Worm (Caenorhabditis elegans) whole organism, mixed stage, embryonic: Measurements from ENCODE around the gene W09D10.5.

Source experiments
- M03D4.4 ChIP-seq: sonication (generic microtip); optimal IDR thresholded peaks from 2 replicates; lab custom pipeline; 2017; ENCODE audit warnings: mild to moderate bottlenecking, missing genetic modification characterization, missing compliant biosample characterization
- bed-3 ChIP-seq: fragments of 200-800 bp; sonication (Bioruptor generic); optimal IDR thresholded peaks from 3 replicates; lab custom pipeline; 2018; ENCODE audit warnings: mild to moderate bottlenecking, missing genetic modification characterization, moderate library complexity, missing compliant biosample characterization
- blmp-1 ChIP-seq: fragments of 150-350 bp; optimal IDR thresholded peaks from 2 replicates; lab custom pipeline; 2014; ENCODE audit warnings: missing biosample characterization, missing genetic modification characterization
- ceh-39 ChIP-seq: fragments of 150-350 bp; optimal IDR thresholded peaks from 2 replicates; lab custom pipeline; 2014; ENCODE audit warnings: missing biosample characterization, missing genetic modification characterization
- ceh-43 ChIP-seq: fragments of 200-800 bp; sonication (Bioruptor generic); optimal IDR thresholded peaks from 2 replicates; lab custom pipeline; 2018; ENCODE audit warnings: mild to moderate bottlenecking, missing genetic modification characterization, moderate library complexity, missing compliant biosample characterization
- ces-1 ChIP-seq: fragments of 150-350 bp; optimal IDR thresholded peaks from 2 replicates; lab custom pipeline; 2014; ENCODE audit warnings: missing biosample characterization, missing genetic modification reagents, missing genetic modification characterization
- cnd-1 ChIP-seq: fragments of 200-800 bp; sonication (Bioruptor generic); optimal IDR thresholded peaks from 2 replicates; lab custom pipeline; 2018; ENCODE audit warnings: mild to moderate bottlenecking, missing genetic modification characterization, missing compliant biosample characterization
- drap-1 ChIP-seq: fragments of 200-800 bp; sonication (Bioruptor generic); optimal IDR thresholded peaks from 3 replicates; lab custom pipeline; 2018; ENCODE audit warnings: mild to moderate bottlenecking, missing genetic modification characterization, missing compliant biosample characterization
- elt-1 ChIP-seq: sonication (generic microtip); optimal IDR thresholded peaks from 2 replicates; lab custom pipeline; 2017; ENCODE audit warnings: missing genetic modification characterization, mild to moderate bottlenecking, missing compliant biosample characterization, antibody characterized with exemption, moderate library complexity, borderline replicate concordance; ENCODE audit not compliant: insufficient read depth
- elt-3 ChIP-seq: fragments of 150-350 bp; optimal IDR thresholded peaks from 2 replicates; lab custom pipeline; 2014; ENCODE audit warnings: missing biosample characterization, missing genetic modification characterization
- flh-1 ChIP-seq: fragments of 200-800 bp; sonication (Bioruptor generic); optimal IDR thresholded peaks from 2 replicates; lab custom pipeline; 2018; ENCODE audit warnings: mild to moderate bottlenecking, missing genetic modification characterization, moderate library complexity, missing compliant biosample characterization
- ham-2 ChIP-seq: fragments of 200-800 bp; sonication (Bioruptor generic); optimal IDR thresholded peaks from 2 replicates; lab custom pipeline; 2018; ENCODE audit warnings: mild to moderate bottlenecking, missing genetic modification characterization, missing compliant biosample characterization
- hlh-1 ChIP-seq: fragments of 150-350 bp; optimal IDR thresholded peaks from 2 replicates; lab custom pipeline; 2014; ENCODE audit warnings: missing biosample characterization, missing genetic modification reagents, missing genetic modification characterization
- lin-13 ChIP-seq: fragments of 150-350 bp; optimal IDR thresholded peaks from 2 replicates; lab custom pipeline; 2014; ENCODE audit warnings: missing biosample characterization, missing genetic modification characterization
- lsy-2 ChIP-seq: fragments of 150-350 bp; optimal IDR thresholded peaks from 2 replicates; lab custom pipeline; 2014; ENCODE audit warnings: missing biosample characterization, missing genetic modification characterization
- mab-5 ChIP-seq: fragments of 150-350 bp; optimal IDR thresholded peaks from 2 replicates; lab custom pipeline; 2014; ENCODE audit warnings: missing biosample characterization, missing genetic modification characterization
- mep-1 ChIP-seq: fragments of 150-350 bp; optimal IDR thresholded peaks from 2 replicates; lab custom pipeline; 2017; ENCODE audit warnings: missing biosample characterization, missing genetic modification reagents, missing genetic modification characterization, inconsistent platforms
- mls-2 ChIP-seq: sonication (generic microtip); optimal IDR thresholded peaks from 2 replicates; lab custom pipeline; 2016; ENCODE audit warnings: mild to moderate bottlenecking, missing genetic modification characterization, moderate library complexity, missing compliant biosample characterization
- nhr-12 ChIP-seq: fragments of 150-350 bp; optimal IDR thresholded peaks from 2 replicates; lab custom pipeline; 2014; ENCODE audit warnings: missing biosample characterization, missing genetic modification characterization
- nhr-237 ChIP-seq: fragments of 150-350 bp; optimal IDR thresholded peaks from 2 replicates; lab custom pipeline; 2014; ENCODE audit warnings: missing biosample characterization, missing genetic modification characterization
- nhr-76 ChIP-seq: sonication (generic microtip); optimal IDR thresholded peaks from 2 replicates; lab custom pipeline; 2017; ENCODE audit warnings: missing biosample characterization, missing genetic modification characterization
- pha-4 ChIP-seq: fragments of 150-350 bp; optimal IDR thresholded peaks from 2 replicates; lab custom pipeline; 2018; ENCODE audit warnings: missing biosample characterization, missing genetic modification reagents, missing genetic modification characterization
- sem-2 ChIP-seq: fragments of 200-800 bp; sonication (Bioruptor generic); optimal IDR thresholded peaks from 2 replicates; lab custom pipeline; 2018; ENCODE audit warnings: mild to moderate bottlenecking, missing genetic modification characterization, missing compliant biosample characterization
- snpc-4 ChIP-seq: fragments of 150-350 bp; optimal IDR thresholded peaks from 2 replicates; lab custom pipeline; 2014; ENCODE audit warnings: missing biosample characterization, missing genetic modification characterization
- sptf-1 ChIP-seq: sonication (generic microtip); optimal IDR thresholded peaks from 2 replicates; lab custom pipeline; 2017; ENCODE audit warnings: mild to moderate bottlenecking, missing genetic modification characterization, moderate library complexity, missing compliant biosample characterization
- tbx-8 ChIP-seq: fragments of 200-800 bp; sonication (Bioruptor generic); optimal IDR thresholded peaks from 2 replicates; lab custom pipeline; 2018; ENCODE audit warnings: mild to moderate bottlenecking, missing genetic modification characterization, moderate library complexity, missing compliant biosample characterization
- unc-120 ChIP-seq: sonication (generic microtip); optimal IDR thresholded peaks from 2 replicates; lab custom pipeline; 2017; ENCODE audit warnings: missing genetic modification characterization, missing compliant biosample characterization; ENCODE audit not compliant: poor library complexity, severe bottlenecking
- unc-39 ChIP-seq: fragments of 150-350 bp; optimal IDR thresholded peaks from 2 replicates; lab custom pipeline; 2014; ENCODE audit warnings: missing biosample characterization, missing genetic modification characterization
- unc-62 ChIP-seq: fragments of 150-350 bp; optimal IDR thresholded peaks from 2 replicates; lab custom pipeline; 2014; ENCODE audit warnings: missing biosample characterization, missing genetic modification reagents, missing genetic modification characterization
- zip-8 ChIP-seq: fragments of 150-350 bp; optimal IDR thresholded peaks from 2 replicates; lab custom pipeline; 2014; ENCODE audit warnings: missing biosample characterization, missing genetic modification characterization
- ztf-11 ChIP-seq: fragments of 150-350 bp; optimal IDR thresholded peaks from 2 replicates; lab custom pipeline; 2014; ENCODE audit warnings: missing biosample characterization, missing genetic modification characterization

W09D10.5 gene

DNA sequence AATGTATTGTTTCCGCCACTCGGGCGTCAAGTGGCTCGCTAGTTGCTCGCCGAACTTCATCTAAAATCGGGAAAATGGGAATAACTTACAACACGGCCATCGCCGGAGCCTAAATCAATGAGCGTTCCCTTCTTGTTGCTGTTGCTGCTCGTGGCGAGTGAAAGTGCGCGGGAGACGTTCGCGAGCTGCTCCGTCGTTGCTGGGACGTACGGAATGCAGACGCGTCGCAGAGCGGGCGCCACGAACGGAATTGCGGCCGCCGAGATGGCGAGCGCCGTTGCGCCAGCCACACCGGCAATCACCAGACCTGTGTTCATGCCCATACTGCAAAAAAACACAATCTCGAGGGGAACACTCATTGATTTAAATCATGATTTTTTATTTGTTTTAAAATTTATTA, 4.9 kb downstream of the W09D10.5 start:
- TF ChIP-seq ces-1 (GFP tag; lab: Kevin White, UChicago) (no peak), sem-2 (GFP tag; lab: Kevin White, UChicago) (no peak), tbx-8 (GFP tag; lab: Kevin White, UChicago) (no peak), mab-5 (no peak), ham-2 (GFP tag; lab: Kevin White, UChicago) (no peak), M03D4.4 (tag; lab: Kevin White, UChicago) (no peak), snpc-4 (no peak), pha-4 (tag; lab: Kevin White, UChicago) (no peak), nhr-237 (no peak), nhr-12 (tag; lab: Kevin White, UChicago) (no peak)

ce11 chrIII:10704499-10704898, 6.8 kb downstream of the W09D10.5 start:
- TF ChIP-seq ceh-43 (GFP tag; lab: Kevin White, UChicago), result no peak
- no peak for TF ChIP-seq nhr-76
- TF ChIP-seq snpc-4, result no peak

DNA sequence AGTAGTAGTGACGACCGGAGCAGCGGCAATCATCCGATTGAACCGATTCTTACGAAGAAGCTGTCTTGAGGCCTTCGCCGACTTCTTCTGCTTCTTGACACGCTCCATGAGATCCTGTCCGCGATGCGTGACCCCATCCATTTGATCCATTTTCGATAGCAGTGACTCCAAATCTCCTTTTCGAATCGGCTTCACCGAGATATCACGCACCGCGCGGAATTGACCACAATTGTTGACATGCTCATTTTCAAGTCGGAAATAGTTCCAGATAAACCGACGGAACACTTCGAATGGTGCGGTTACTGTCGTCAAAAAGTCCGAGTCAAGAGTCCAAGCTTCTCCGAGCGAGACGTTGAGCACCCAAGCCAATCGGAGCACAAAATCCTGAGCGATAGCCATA, 7.5 kb downstream of the W09D10.5 start:
- TF ChIP-seq ces-1 (GFP tag; lab: Kevin White, UChicago) (no peak), flh-1 (GFP tag; lab: Kevin White, UChicago) (no peak), elt-1 (tag; lab: Kevin White, UChicago) (no peak), mep-1 (tag; lab: Kevin White, UChicago) (no peak), unc-39 (no peak)
- TF ChIP-seq, all 35 proteins: peak for 0

ce11 chrIII:10702805-10703204, 8.5 kb downstream of the W09D10.5 start:
- no peak for TF ChIP-seq zip-8 (tag; lab: Kevin White, UChicago)
- no peak for TF ChIP-seq nhr-76

- TF ChIP-seq ceh-39 (tag; lab: Kevin White, UChicago) (no peak), mep-1 (tag; lab: Kevin White, UChicago) (no peak), flh-1 (GFP tag; lab: Kevin White, UChicago) (no peak), ham-2 (GFP tag; lab: Kevin White, UChicago) (no peak), bed-3 (no peak), M03D4.4 (tag; lab: Kevin White, UChicago) (no peak), lsy-2 (tag; lab: Kevin White, UChicago) (no peak), mab-5 (no peak), snpc-4 (no peak), cnd-1 (tag; lab: Kevin White, UChicago) (no peak), unc-39 (no peak), lin-13 (tag; lab: Kevin White, UChicago) (no peak)
Measured at ce11 chrIII:10700460-10700859, 10.9 kb downstream of the W09D10.5 start, which contains the start of gene Y39A1A.20. TSS of gene Y39A1A.20 (minus strand) at chrIII:10700560.

DNA sequence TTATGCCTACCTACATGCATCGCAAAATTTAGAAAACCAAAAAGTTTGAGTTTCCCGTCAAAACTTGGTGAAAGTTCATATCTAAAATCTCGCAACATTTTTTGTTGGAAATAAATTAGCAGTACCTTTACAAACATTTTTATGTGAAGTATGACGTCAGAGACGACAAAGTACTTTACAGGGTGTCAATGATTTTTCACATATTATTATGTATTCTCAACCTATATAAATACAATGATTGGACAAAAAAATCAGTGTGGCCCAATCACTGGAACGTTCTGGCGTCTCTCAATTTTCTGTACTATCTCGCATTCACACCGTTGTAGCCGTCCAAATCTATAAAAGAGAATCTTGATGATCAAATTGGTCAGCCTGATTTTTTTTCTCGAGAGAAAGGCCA, 17.0 kb downstream of the W09D10.5 start, which contains the start of the genes Y39A1A.18 and fmo-3:
Gene Y39A1A.18, minus strand, starts transcription at position 192 of the 400 bp plus-strand sequence.
Gene fmo-3, plus strand, starts transcription at position 388 of the 400 bp plus-strand sequence.
- TF ChIP-seq sptf-1 (tag; lab: Kevin White, UChicago) (no peak), mls-2 (no peak), snpc-4 (no peak), ztf-11 (tag; lab: Kevin White, UChicago) (no peak), nhr-12 (tag; lab: Kevin White, UChicago) (no peak)
- TF ChIP-seq, all 35 proteins: peak for 0

- no peak for TF ChIP-seq unc-39
- TF ChIP-seq mls-2, result no peak
- TF ChIP-seq mep-1 (tag; lab: Kevin White, UChicago), result no peak
- TF ChIP-seq sptf-1 (tag; lab: Kevin White, UChicago), result no peak
- TF ChIP-seq ham-2 (GFP tag; lab: Kevin White, UChicago), result no peak
- TF ChIP-seq drap-1 (GFP tag; lab: Kevin White, UChicago), result no peak
- no peak for TF ChIP-seq nhr-237
- no peak for TF ChIP-seq snpc-4
- no peak for TF ChIP-seq sem-2 (GFP tag; lab: Kevin White, UChicago)
- no peak for TF ChIP-seq elt-3
- TF ChIP-seq unc-62 (GFP tag; lab: Kevin White, UChicago), result no peak
- TF ChIP-seq unc-120 (tag; lab: Kevin White, UChicago), result no peak
- TF ChIP-seq M03D4.4 (tag; lab: Kevin White, UChicago), result no peak
- no peak for TF ChIP-seq zip-8 (tag; lab: Kevin White, UChicago)
- TF ChIP-seq ceh-39 (tag; lab: Kevin White, UChicago), result no peak
- TF ChIP-seq blmp-1 (tag; lab: Kevin White, UChicago), result no peak
- no peak for TF ChIP-seq hlh-1 (tag; lab: Kevin White, UChicago)
- TF ChIP-seq, all 35 proteins: peak for 0
Measured at ce11 chrIII:10691019-10691418, 20.3 kb downstream of the W09D10.5 start, which contains the start of gene Y39A1A.17. TSS of gene Y39A1A.17 (minus strand) at chrIII:10691119.
